Worm (Caenorhabditis elegans): ENCODE data around the gene T25D1.1.

DNA sequence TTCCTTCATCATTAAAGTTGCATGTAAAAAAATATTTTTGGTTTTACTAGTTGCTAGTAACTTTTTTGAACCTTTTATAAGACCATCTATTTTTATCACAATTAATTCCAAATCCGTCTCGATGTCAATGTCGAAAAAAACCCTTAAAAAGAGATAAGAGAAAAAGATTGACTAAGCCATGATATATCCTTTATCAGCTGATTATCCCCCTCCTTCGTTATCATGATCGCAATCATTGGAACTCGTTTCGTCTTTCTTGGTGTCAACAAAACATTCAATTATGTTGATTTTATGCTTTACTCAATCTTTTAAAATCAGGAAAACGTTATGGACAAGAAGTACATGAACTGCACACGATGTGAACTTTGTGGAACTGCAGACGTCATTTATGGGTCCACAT lies 38.5 kb downstream of the T25D1.1 start, which contains the start of gene K08B5.1:
- TF ChIP-seq him-1 (tag; optimal IDR thresholded peaks at IDR 0.05), result no peak
- no peak for TF ChIP-seq dao-5 (tag; optimal IDR thresholded peaks at IDR 0.05)
- no peak for TF ChIP-seq W03F9.2 (tag; optimal IDR thresholded peaks at IDR 0.05)
